Worm (Caenorhabditis elegans) whole organism, L4/young adult: ENCODE results near the gene spp-27.
A peak's percentile ranks its signal among the peaks of the same experiment; 100 is the strongest.
"Not testable (repeated sequence)": the region's sequence is repeated elsewhere in the genome, so short reads cannot be mapped to it uniquely, and the experiment has no call there.

Experiments
- W03F9.2 ChIP-seq: fragments of 150-350 bp; optimal IDR thresholded peaks from 2 replicates; lab custom pipeline; 2014; ENCODE audit warnings: missing biosample characterization, missing genetic modification characterization
- dao-5 ChIP-seq: sonication (generic microtip); optimal IDR thresholded peaks from 2 replicates; lab custom pipeline; 2016; ENCODE audit warnings: missing genotype, missing genetic modification characterization, moderate library complexity, missing compliant biosample characterization
- him-1 ChIP-seq: sonication (generic microtip); optimal IDR thresholded peaks from 2 replicates; lab custom pipeline; 2016; ENCODE audit warnings: missing genotype, missing genetic modification reagents, missing genetic modification characterization, missing compliant biosample characterization

The spp-27 gene

DNA sequence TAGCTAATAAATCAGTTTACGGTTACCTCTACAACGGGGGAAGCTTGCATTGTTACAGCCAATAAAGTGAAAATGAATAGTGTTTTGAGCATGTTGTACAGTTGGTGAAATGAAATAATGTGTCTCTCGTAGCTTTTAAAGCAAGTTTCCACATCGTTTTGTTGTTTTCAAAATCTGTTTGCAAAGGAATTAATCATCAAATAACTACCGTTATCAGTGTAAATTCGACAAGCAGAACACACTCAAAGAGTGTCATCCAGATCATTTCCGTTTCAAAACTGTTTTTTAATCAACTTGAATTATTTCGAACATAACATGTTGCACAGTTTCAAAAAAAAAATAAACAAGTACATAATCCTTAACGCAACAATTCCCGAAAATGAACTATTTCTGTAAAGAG lies at the start of gene spp-27:
Gene spp-27, minus strand, starts transcription at position 101 of the 400 bp plus-strand sequence.
- TF ChIP-seq him-1: no peak
- TF ChIP-seq W03F9.2: no peak
- TF ChIP-seq dao-5 (tag; lab: Kevin White, UChicago): no peak

ce11 chrV:6606197-6606596 lies 49.3 kb upstream of the spp-27 start:
- TF ChIP-seq W03F9.2: peak; percentile 40
- TF ChIP-seq him-1: no peak
- TF ChIP-seq dao-5 (tag; lab: Kevin White, UChicago): no peak

DNA sequence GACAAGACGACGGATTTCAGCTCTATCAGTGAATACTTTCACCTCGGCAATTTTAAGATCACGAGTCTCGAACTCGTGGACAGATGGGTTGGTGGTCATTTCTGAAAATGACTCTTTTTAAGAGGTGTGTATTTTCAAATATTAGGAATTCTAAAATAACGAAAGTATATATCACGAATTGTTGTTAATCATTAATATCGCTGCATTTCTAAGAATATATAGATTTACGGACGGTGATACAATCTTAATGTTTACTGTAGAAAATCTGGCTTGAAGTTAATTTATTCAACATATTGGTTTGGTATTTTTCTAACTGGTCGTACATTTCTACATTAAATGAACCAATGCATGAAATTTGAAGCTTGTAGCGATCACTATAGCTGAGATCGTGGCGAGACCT lies 48.3 kb upstream of the spp-27 start, which contains the start of gene ZK1055.7:
Gene ZK1055.7, minus strand, starts transcription at position 101 of the 400 bp plus-strand sequence.
- TF ChIP-seq him-1 (no peak), dao-5 (tag; lab: Kevin White, UChicago) (no peak), W03F9.2 (no peak)

ce11 chrV:6602556-6603062 lies 45.7 kb upstream of the spp-27 start, which contains the start of gene ZK1055.6:
Gene ZK1055.6, minus strand, starts transcription at chrV:6602606.
- TF ChIP-seq dao-5 (tag; lab: Kevin White, UChicago) (no peak), W03F9.2 (no peak), him-1 (no peak)

DNA sequence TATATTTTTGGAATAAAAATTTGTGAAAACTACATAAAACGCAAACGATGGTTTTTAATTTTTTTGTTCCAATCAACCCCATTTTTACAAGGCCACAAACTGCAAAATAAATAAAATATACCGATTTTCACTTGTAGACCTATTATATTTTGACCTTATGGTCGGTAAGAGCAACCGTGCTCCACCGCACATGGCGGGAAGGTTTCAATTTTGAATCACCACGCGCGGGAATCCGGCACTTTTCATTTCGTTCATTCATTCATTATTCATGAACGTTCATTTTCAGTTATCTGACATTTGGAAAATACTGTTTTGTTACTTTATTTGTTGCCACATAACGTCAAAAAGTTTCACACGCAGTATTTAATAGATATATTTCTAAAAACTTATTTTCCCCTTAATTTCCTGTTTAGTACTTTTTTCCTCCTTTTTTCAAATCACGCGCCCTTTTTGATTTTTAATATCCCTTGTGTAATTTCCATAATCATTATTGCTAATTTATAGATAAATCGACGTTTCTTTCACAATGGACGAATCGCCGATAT lies 36.8 kb upstream of the spp-27 start, which contains the start of gene hcp-1:
Gene hcp-1, plus strand, starts transcription at position 495 of the 545 bp plus-strand sequence.
- TF ChIP-seq W03F9.2 (no peak), him-1 (no peak), dao-5 (tag; lab: Kevin White, UChicago) (no peak)

DNA sequence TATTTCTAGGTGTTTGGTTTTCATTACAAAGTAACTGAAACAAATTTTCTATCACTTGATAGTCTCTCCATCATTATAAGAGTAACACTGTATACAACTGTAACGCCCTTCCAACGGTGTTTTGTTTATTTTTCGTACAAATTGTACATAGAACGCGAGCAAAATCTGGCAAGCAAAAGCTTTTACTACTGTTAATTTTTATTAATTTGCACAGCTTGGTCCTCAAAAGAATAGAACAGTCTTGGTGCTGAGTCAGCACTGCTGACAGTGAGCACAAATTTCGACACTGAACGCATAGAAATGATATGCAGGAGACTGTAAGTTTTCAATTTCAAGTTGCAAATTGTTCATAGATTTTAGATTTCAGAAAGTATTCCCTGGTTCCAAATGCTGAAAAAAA lies 33.3 kb upstream of the spp-27 start, which contains the start of gene ZK1055.2:
Gene ZK1055.2, plus strand, starts transcription at position 301 of the 400 bp plus-strand sequence.
- no peak for TF ChIP-seq him-1
- no peak for TF ChIP-seq dao-5 (tag; lab: Kevin White, UChicago)
- no peak for TF ChIP-seq W03F9.2

DNA sequence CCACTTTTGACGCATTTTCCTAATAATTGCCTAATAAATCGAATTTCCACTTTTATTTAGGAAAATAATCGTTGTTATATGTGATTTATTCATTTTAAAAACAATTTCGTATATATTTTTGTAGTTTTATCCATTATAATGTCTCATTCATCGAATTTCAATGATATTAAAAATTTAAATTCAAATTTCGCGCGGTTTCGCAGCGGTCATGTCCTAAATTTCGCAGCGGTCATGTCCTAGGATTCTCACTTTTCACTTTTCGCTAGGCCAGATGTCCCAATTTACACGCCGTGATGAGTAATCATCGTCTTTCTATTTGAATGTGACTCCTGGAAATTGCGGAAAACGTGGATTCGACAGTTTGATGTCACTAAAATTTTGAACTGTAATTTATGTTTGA lies 24.8 kb upstream of the spp-27 start, which contains the start of gene ZK1055.4:
Gene ZK1055.4, plus strand, starts transcription at position 301 of the 400 bp plus-strand sequence.
- not testable (repeated sequence) for TF ChIP-seq W03F9.2; dao-5 (tag; lab: Kevin White, UChicago); him-1

DNA sequence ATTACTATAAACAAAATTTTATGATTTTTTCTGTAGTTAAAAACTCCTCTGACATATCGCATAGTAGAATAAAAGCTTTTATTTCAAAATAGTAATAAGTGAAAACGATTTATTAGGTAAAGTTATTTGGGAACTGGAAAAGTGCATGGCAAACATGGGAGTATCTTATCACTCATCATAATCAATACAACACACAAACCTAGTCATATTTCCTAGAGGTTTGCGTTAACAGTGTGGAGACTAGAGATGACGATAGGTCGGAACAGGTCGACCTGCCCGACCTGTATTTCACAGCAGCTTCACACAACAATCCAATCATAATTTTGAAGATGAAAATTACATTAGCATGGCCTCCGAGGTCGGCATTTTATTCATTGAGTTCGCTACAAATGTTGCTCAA lies 23.1 kb upstream of the spp-27 start, which contains the start of gene EGAP9.3:
Gene EGAP9.3, minus strand, starts transcription at position 131 of the 400 bp plus-strand sequence.
- TF ChIP-seq W03F9.2 (no peak), dao-5 (tag; lab: Kevin White, UChicago) (no peak), him-1 (no peak)

- TF ChIP-seq him-1: no peak
- TF ChIP-seq W03F9.2: no peak
- no peak for TF ChIP-seq dao-5 (tag; lab: Kevin White, UChicago)
Measured at ce11 chrV:6576567-6576966, 19.6 kb upstream of the spp-27 start, which contains the start of gene EGAP9.4. Gene EGAP9.4, plus strand, starts transcription at chrV:6576867.

ce11 chrV:6575406-6576130 lies 18.6 kb upstream of the spp-27 start, which contains the start of gene fut-2:
Gene fut-2, minus strand, starts transcription at chrV:6575890.
- TF ChIP-seq dao-5 (tag; lab: Kevin White, UChicago) (no peak), W03F9.2 (no peak), him-1 (no peak)

DNA sequence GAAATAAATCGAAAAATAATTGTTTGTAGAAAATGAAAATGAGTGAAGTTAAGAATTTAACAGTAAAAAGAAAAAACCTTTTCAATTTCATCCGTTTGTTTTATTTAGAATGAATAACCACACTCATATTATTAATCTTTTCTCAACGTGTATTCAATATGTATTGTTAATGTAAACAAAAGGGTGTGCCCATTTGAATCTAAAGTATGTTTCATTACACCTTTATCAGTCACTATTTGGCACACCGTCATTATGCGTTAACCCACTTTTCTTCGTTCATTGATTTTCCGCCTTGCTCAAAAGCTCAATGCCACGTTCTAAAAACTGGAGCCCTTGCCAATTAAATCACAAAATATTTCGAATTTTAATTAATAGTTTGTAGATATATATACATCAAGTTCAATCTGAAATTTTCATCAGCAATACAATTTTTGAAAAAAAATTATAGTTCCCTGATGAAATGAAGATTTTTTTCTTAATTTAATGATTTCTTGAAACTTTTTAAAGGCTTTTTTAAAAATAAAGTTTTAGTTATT lies 9.0 kb upstream of the spp-27 start, which contains the start of gene K04A8.1:
Gene K04A8.1, plus strand, starts transcription at position 486 of the 536 bp plus-strand sequence.
- TF ChIP-seq W03F9.2 (no peak), dao-5 (tag; lab: Kevin White, UChicago) (no peak), him-1 (no peak)

DNA sequence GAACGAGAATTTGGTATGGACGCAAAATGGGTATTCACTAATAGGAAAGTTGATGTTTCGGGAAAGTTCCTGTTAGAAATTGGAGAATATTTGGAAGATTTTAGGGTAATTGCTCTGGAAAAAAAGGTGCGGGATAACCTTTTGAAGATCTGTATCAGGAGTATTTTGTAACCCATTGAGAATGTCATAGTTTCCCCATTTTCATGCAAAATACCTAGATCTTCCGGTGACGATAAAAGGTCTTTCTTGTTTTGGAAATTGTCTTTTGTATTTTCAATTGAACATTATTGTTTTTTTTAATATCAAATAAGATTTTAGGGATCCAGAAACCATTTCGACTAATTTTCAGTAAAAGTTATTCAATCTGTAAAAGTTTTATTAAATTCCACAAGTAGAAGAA lies 4.7 kb upstream of the spp-27 start, which contains the start of gene spp-19:
Gene spp-19, minus strand, starts transcription at position 101 of the 400 bp plus-strand sequence.
- no peak for TF ChIP-seq dao-5 (tag; lab: Kevin White, UChicago)

DNA sequence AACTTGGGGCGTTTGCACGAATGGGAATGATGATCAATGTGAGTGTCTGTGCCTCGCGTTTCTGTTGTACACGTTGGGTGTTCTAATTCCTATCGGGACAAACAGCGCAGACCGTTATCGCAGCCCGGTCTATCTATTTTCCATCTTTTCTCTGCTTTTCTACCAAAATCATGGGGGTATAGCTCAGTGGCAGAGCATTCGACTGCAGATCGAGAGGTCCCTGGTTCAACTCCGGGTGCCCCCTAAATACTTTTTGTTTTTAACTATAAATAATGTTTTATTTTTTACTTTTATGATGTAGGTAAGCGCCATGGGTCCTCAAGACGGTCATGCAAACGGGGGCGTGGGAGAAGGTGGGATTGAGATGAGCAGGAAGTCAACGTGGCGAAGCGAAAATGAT lies 2.6 kb upstream of the spp-27 start:
- TF ChIP-seq dao-5 (tag; lab: Kevin White, UChicago): peak; percentile 21
- no peak for TF ChIP-seq him-1

ce11 chrV:6559105-6559504 lies 2.2 kb upstream of the spp-27 start, which contains the start of gene spp-26:
Gene spp-26, minus strand, starts transcription at chrV:6559205.
- TF ChIP-seq him-1 (no peak), dao-5 (tag; lab: Kevin White, UChicago) (no peak), W03F9.2 (no peak)
